Worm (Caenorhabditis elegans): Measurements from ENCODE around the gene chat-1.

DNA sequence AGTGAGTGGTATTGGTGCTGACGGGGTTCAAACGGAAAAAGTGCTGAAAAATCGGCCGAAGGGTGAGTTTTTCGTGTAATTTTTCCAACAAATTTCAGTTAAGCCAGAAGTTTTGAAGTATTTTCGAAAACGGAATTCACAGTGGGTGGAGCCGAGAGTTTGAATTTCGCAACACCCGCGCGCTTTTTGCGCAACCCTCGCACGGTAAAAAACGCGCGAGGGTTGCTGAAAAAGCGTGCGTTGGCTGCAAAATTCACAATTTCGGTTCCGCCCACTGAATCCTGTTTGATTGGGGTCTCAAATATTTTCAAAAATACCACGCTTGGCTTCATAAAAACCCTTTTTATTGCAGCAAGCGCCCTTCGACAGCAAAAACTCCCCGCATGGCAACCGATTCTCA lies 236 bp downstream of the chat-1 start:
- TF ChIP-seq F39B2.1 (GFP tag; IDR thresholded peaks at IDR 0.05) (0 out of 2 replicates have a peak, but pooled peaks have one; percentile 12), unc-62 (GFP tag; optimal IDR thresholded peaks at IDR 0.05) (no peak)

Measured in whole organism, young adult.